Fruit fly (Drosophila melanogaster) whole organism, embryonic: ENCODE results near the gene Jhbp3.

ENCODE experiments used
- Ada2b ChIP-seq: fragments of 200-800 bp; sonication (Bioruptor generic); IDR thresholded peaks from 2 replicates; pipeline ENCODE4 v1.3.6; 2022; ENCODE audit warnings: missing biosample characterization, missing genetic modification characterization
- B-H1 ChIP-seq: fragments of 200-800 bp; sonication (Bioruptor generic); IDR thresholded peaks from 3 replicates; pipeline ENCODE4 v1.3.6; 2022; ENCODE audit warnings: missing biosample characterization, missing genetic modification characterization
- CG10274 ChIP-seq: fragments of 200-800 bp; sonication (Bioruptor generic); optimal IDR thresholded peaks from 3 replicates; lab custom pipeline; 2017; ENCODE audit warnings: missing biosample characterization, mild to moderate bottlenecking, missing genetic modification characterization
- CG10431 ChIP-seq: fragments of 200-800 bp; sonication (Bioruptor generic); optimal IDR thresholded peaks from 3 replicates; lab custom pipeline; 2018; ENCODE audit warnings: missing biosample characterization, mild to moderate bottlenecking, missing genetic modification characterization
- CG12155 ChIP-seq: fragments of 200-800 bp; sonication (Bioruptor generic); optimal IDR thresholded peaks from 3 replicates; lab custom pipeline; 2016; ENCODE audit warnings: missing biosample characterization, missing genetic modification characterization
- CG12769 ChIP-seq: fragments of 200-800 bp; sonication (Bioruptor generic); optimal IDR thresholded peaks from 2 replicates; lab custom pipeline; 2019; ENCODE audit warnings: missing biosample characterization, mild to moderate bottlenecking, missing genetic modification characterization, moderate library complexity
- CG14667 ChIP-seq: fragments of 200-800 bp; sonication (Bioruptor generic); IDR thresholded peaks from 2 replicates; pipeline ENCODE4 v1.3.6; 2022; ENCODE audit warnings: missing biosample characterization, missing genetic modification characterization
- CG1602 ChIP-seq: fragments of 200-800 bp; sonication (Bioruptor generic); optimal IDR thresholded peaks from 3 replicates; lab custom pipeline; 2016; ENCODE audit warnings: missing biosample characterization, missing genetic modification characterization
- CG2199 ChIP-seq: fragments of 200-800 bp; sonication (Bioruptor generic); IDR thresholded peaks from 3 replicates; pipeline ENCODE4 v1.3.6; 2022; ENCODE audit warnings: missing biosample characterization, missing genetic modification characterization
- CG30431 ChIP-seq: fragments of 200-800 bp; sonication (Bioruptor generic); optimal IDR thresholded peaks from 2 replicates; lab custom pipeline; 2017; ENCODE audit warnings: missing biosample characterization, missing genetic modification characterization
- CG31441 ChIP-seq: fragments of 200-800 bp; sonication (Bioruptor generic); IDR thresholded peaks from 2 replicates; pipeline ENCODE4 v1.3.6; 2022; ENCODE audit warnings: missing biosample characterization, missing genetic modification characterization
- CG32532 ChIP-seq: fragments of 200-800 bp; sonication (Bioruptor generic); IDR thresholded peaks from 2 replicates; pipeline ENCODE4 v1.3.6; 2022; ENCODE audit warnings: missing biosample characterization, missing genetic modification characterization
- CG32767 ChIP-seq: fragments of 200-800 bp; sonication (Bioruptor generic); IDR thresholded peaks from 2 replicates; pipeline ENCODE4 v1.3.6; 2022; ENCODE audit warnings: missing biosample characterization, missing genetic modification characterization
- CG34224 ChIP-seq: fragments of 200-800 bp; sonication (Bioruptor generic); IDR thresholded peaks from 3 replicates; pipeline ENCODE4 v1.3.6; 2022; ENCODE audit warnings: missing biosample characterization, missing genetic modification characterization; ENCODE audit not compliant: partially characterized antibody
- CG6254 ChIP-seq: fragments of 200-800 bp; sonication (Bioruptor generic); optimal IDR thresholded peaks from 3 replicates; lab custom pipeline; 2017; ENCODE audit warnings: mild to moderate bottlenecking, missing biosample characterization, missing genetic modification reagents, missing genetic modification characterization
- CG6272 ChIP-seq: fragments of 200-800 bp; sonication (Bioruptor generic); IDR thresholded peaks from 2 replicates; pipeline ENCODE4 v1.3.6; 2022; ENCODE audit warnings: missing biosample characterization, missing genetic modification characterization
- CG6791 ChIP-seq: fragments of 200-800 bp; sonication (Bioruptor generic); IDR thresholded peaks from 3 replicates; pipeline ENCODE4 v1.3.6; 2022; ENCODE audit warnings: missing biosample characterization, missing genetic modification characterization; ENCODE audit not compliant: partially characterized antibody
- Dbx ChIP-seq: fragments of 200-800 bp; sonication (Bioruptor generic); IDR thresholded peaks from 3 replicates; pipeline ENCODE4 v1.3.6; 2022; ENCODE audit warnings: missing biosample characterization, missing genetic modification characterization
- Dek ChIP-seq: fragments of 200-800 bp; sonication (Bioruptor generic); optimal IDR thresholded peaks from 3 replicates; lab custom pipeline; 2019; ENCODE audit warnings: missing biosample characterization, mild to moderate bottlenecking, missing genetic modification characterization, moderate library complexity
- Doc3 ChIP-seq: fragments of 200-800 bp; sonication (Bioruptor generic); IDR thresholded peaks from 3 replicates; pipeline ENCODE4 v1.3.6; 2022; ENCODE audit warnings: missing biosample characterization, missing genetic modification characterization; ENCODE audit not compliant: partially characterized antibody
- Hr51 ChIP-seq, 2 experiments: fragments of 200-800 bp; sonication (Bioruptor generic); optimal IDR thresholded peaks; 2 replicates in 1 of 2; 3 replicates in 1 of 2; lab custom pipeline; 2016 to 2018; ENCODE audit warnings: missing biosample characterization in 2 of 2, missing genetic modification characterization in 2 of 2, mild to moderate bottlenecking in 1 of 2, moderate library complexity in 1 of 2
- Hr78 ChIP-seq, 2 experiments: fragments of 200-800 bp in 1 of 2; fragments of >200 bp in 1 of 2; sonication (Bioruptor generic) in 1 of 2; optimal IDR thresholded peaks; 2 replicates each; lab custom pipeline; 2017 to 2019; ENCODE audit warnings: missing biosample characterization in 2 of 2, missing genetic modification characterization in 2 of 2, mild to moderate bottlenecking in 1 of 2, moderate library complexity in 1 of 2
- Lhr ChIP-seq: fragments of 200-800 bp; sonication (Bioruptor generic); optimal IDR thresholded peaks from 3 replicates; lab custom pipeline; 2017; ENCODE audit warnings: mild to moderate bottlenecking, missing biosample characterization, missing genetic modification reagents, missing genetic modification characterization
- Mad ChIP-seq: fragments of 200-800 bp; sonication (Bioruptor generic); optimal IDR thresholded peaks from 2 replicates; lab custom pipeline; 2016; ENCODE audit warnings: missing biosample characterization, missing genetic modification characterization
- Sox100B ChIP-seq: fragments of 200-800 bp; sonication (Bioruptor generic); optimal IDR thresholded peaks from 3 replicates; lab custom pipeline; 2018; ENCODE audit warnings: missing biosample characterization, mild to moderate bottlenecking, missing genetic modification characterization
- Sry-β ChIP-seq: fragments of 200-800 bp; sonication (Bioruptor generic); optimal IDR thresholded peaks from 2 replicates; lab custom pipeline; 2018; ENCODE audit warnings: missing biosample characterization, mild to moderate bottlenecking, missing genetic modification characterization, moderate library complexity
- Tbp ChIP-seq: fragments of >200 bp; optimal IDR thresholded peaks from 2 replicates; lab custom pipeline; 2018; ENCODE audit warnings: missing biosample characterization, missing genetic modification characterization
- ab ChIP-seq: fragments of 200-800 bp; sonication (Bioruptor generic); optimal IDR thresholded peaks from 2 replicates; lab custom pipeline; 2016; ENCODE audit warnings: missing biosample characterization, missing genetic modification characterization
- dan ChIP-seq: fragments of 200-800 bp; sonication (Bioruptor generic); IDR thresholded peaks from 2 replicates; pipeline ENCODE4 v1.3.6; 2022; ENCODE audit warnings: missing biosample characterization, missing genetic modification characterization
- en ChIP-seq: fragments of 200-800 bp; sonication (Bioruptor generic); optimal IDR thresholded peaks from 2 replicates; lab custom pipeline; 2016; ENCODE audit warnings: missing biosample characterization, missing genetic modification characterization
- fd102C ChIP-seq: fragments of 200-800 bp; sonication (Bioruptor generic); optimal IDR thresholded peaks from 2 replicates; lab custom pipeline; 2018; ENCODE audit warnings: missing biosample characterization, mild to moderate bottlenecking, missing genetic modification characterization, moderate library complexity
- gcm2 ChIP-seq: fragments of 200-800 bp; sonication (Bioruptor generic); optimal IDR thresholded peaks from 2 replicates; lab custom pipeline; 2016; ENCODE audit warnings: missing biosample characterization, missing genetic modification characterization
- gro ChIP-seq: fragments of 200-800 bp; sonication (Bioruptor generic); optimal IDR thresholded peaks from 2 replicates; lab custom pipeline; 2016; ENCODE audit warnings: missing biosample characterization, missing genetic modification characterization
- gsb-n ChIP-seq: fragments of 200-800 bp; sonication (Bioruptor generic); optimal IDR thresholded peaks from 3 replicates; lab custom pipeline; 2018; ENCODE audit warnings: missing biosample characterization, mild to moderate bottlenecking, missing genetic modification characterization
- hb ChIP-seq: fragments of 200-800 bp; sonication (Bioruptor generic); IDR thresholded peaks from 3 replicates; pipeline ENCODE4 v1.3.6; 2022; ENCODE audit warnings: missing biosample characterization, missing genetic modification characterization; ENCODE audit not compliant: partially characterized antibody
- hkb ChIP-seq, 2 experiments: fragments of 200-800 bp in 1 of 2; fragments of >200 bp in 1 of 2; sonication (Bioruptor generic) in 1 of 2; IDR thresholded peaks in 1 of 2; optimal IDR thresholded peaks in 1 of 2; 2 replicates each; pipeline versions ENCODE4 v1.3.6 to Lab custom; 2017 to 2022; ENCODE audit warnings: missing biosample characterization in 1 of 2, missing genetic modification characterization in 1 of 2
- kah ChIP-seq: fragments of 200-800 bp; sonication (Bioruptor generic); optimal IDR thresholded peaks from 2 replicates; lab custom pipeline; 2018; ENCODE audit warnings: missing biosample characterization, mild to moderate bottlenecking, missing genetic modification characterization
- otp ChIP-seq: fragments of 200-800 bp; sonication (Bioruptor generic); IDR thresholded peaks from 3 replicates; pipeline ENCODE4, ENCODE4 v1.3.6; 2022; ENCODE audit warnings: missing biosample characterization, missing genetic modification characterization
- pan ChIP-seq, 4 experiments: fragments of >200 bp in 3 of 4; fragments of 200-800 bp in 1 of 4; sonication (Bioruptor generic) in 1 of 4; optimal IDR thresholded peaks in 3 of 4; IDR thresholded peaks in 1 of 4; 2 replicates each; pipeline versions ENCODE4 v1.3.6 to Lab custom; 2017 to 2022; ENCODE audit warnings: missing biosample characterization in 2 of 4, missing genetic modification characterization in 2 of 4, mixed read lengths in 1 of 4
- prd ChIP-seq, 3 experiments: fragments of >200 bp in 2 of 3; fragments of 200-800 bp in 1 of 3; sonication (Bioruptor generic) in 1 of 3; optimal IDR thresholded peaks in 2 of 3; IDR thresholded peaks in 1 of 3; 2 replicates in 2 of 3; 3 replicates in 1 of 3; pipeline versions ENCODE4 v1.3.6 to Lab custom; 2017 to 2022; ENCODE audit warnings: missing biosample characterization in 1 of 3, missing genetic modification characterization in 1 of 3
- ranshi ChIP-seq: fragments of 200-800 bp; sonication (Bioruptor generic); IDR thresholded peaks from 2 replicates; pipeline ENCODE4 v1.3.6; 2022; ENCODE audit warnings: missing biosample characterization, missing genetic modification characterization
- sim ChIP-seq: fragments of 200-800 bp; sonication (Bioruptor generic); IDR thresholded peaks from 2 replicates; pipeline ENCODE4 v1.3.6; 2022; ENCODE audit warnings: missing biosample characterization, missing genetic modification characterization
- slbo ChIP-seq: fragments of 200-800 bp; sonication (Bioruptor generic); IDR thresholded peaks from 2 replicates; pipeline ENCODE4 v1.3.6; 2022; ENCODE audit warnings: missing biosample characterization, missing genetic modification characterization
- tgo ChIP-seq: fragments of 200-800 bp; sonication (Bioruptor generic); IDR thresholded peaks from 3 replicates; pipeline ENCODE4 v1.3.6; 2022; ENCODE audit warnings: missing biosample characterization, missing genetic modification characterization
- tna ChIP-seq: fragments of 200-800 bp; sonication (Bioruptor generic); IDR thresholded peaks from 2 replicates; pipeline ENCODE4 v1.3.6; 2022; ENCODE audit warnings: missing biosample characterization, missing genetic modification characterization; ENCODE audit not compliant: partially characterized antibody
- tup ChIP-seq: fragments of 200-800 bp; sonication (Bioruptor generic); optimal IDR thresholded peaks from 2 replicates; lab custom pipeline; 2016; ENCODE audit warnings: missing biosample characterization, mild to moderate bottlenecking, missing genetic modification characterization, moderate library complexity
- tx ChIP-seq: fragments of 200-800 bp; sonication (Bioruptor generic); optimal IDR thresholded peaks from 2 replicates; lab custom pipeline; 2016; ENCODE audit warnings: missing biosample characterization, missing genetic modification characterization
- vnd ChIP-seq: fragments of 200-800 bp; sonication (Bioruptor generic); IDR thresholded peaks from 3 replicates; pipeline ENCODE4 v1.3.6; 2022; ENCODE audit warnings: missing biosample characterization, missing genetic modification characterization; ENCODE audit not compliant: partially characterized antibody

Jhbp3 gene

dm6 chr3R:4910365-4910810 is 44.7 kb downstream of the Jhbp3 start, which contains the start of gene Cdep (continued):
- TF ChIP-seq gcm2 (GFP tag; lab: Kevin White, UChicago) = no peak
- no peak for TF ChIP-seq pan (optimal IDR thresholded peaks at IDR 0.05; lab: Kevin White, UChicago)
- peak in 1 of 2 experiments; percentile 61 for TF ChIP-seq pan (GFP tag; optimal IDR thresholded peaks at IDR 0.05 in 1 of 2, IDR thresholded peaks at IDR 0.05 in 1 of 2)
- no peak; the same call in 2 of the 3 replicates for TF ChIP-seq B-H1 (GFP tag; lab: Robert Waterston, UW)
- no peak for TF ChIP-seq prd (optimal IDR thresholded peaks at IDR 0.05; lab: Kevin White, UChicago)
- peak; percentile 55; the same call in 2 of the 3 replicates for TF ChIP-seq prd (GFP tag; IDR thresholded peaks at IDR 0.05; lab: Robert Waterston, UW)
- no peak for TF ChIP-seq dan (GFP tag; lab: Robert Waterston, UW)
- TF ChIP-seq Hr78 (GFP tag; optimal IDR thresholded peaks at IDR 0.05; lab: Kevin White, UChicago) = no peak
- TF ChIP-seq CG10274 (GFP tag; lab: Kevin White, UChicago) = no peak
- TF ChIP-seq Ada2b = 0 out of 2 replicates have a peak, but pooled peaks have one; percentile 28
- TF ChIP-seq CG6254 = peak; percentile 65
- TF ChIP-seq Sox100B (GFP tag; lab: Kevin White, UChicago) = no peak
- peak; percentile 94 for TF ChIP-seq Doc3 (GFP tag; lab: Robert Waterston, UW)
- TF ChIP-seq vnd (GFP tag; lab: Robert Waterston, UW) = peak; percentile 91
- peak; percentile 30 for TF ChIP-seq gsb-n (tag; lab: Kevin White, UChicago)
- TF ChIP-seq CG32532 (GFP tag; lab: Robert Waterston, UW) = 0 out of 2 replicates have a peak, but pooled peaks have one; percentile 36
- peak; percentile 67; the same call in 2 of the 3 replicates for TF ChIP-seq Dbx (GFP tag; lab: Robert Waterston, UW)
- TF ChIP-seq CG12769 (tag; lab: Kevin White, UChicago) = peak; percentile 40
- peak; percentile 49 for TF ChIP-seq CG31441 (GFP tag; lab: Robert Waterston, UW)
- TF ChIP-seq CG6791 (GFP tag; lab: Robert Waterston, UW) = peak; percentile 95
- TF ChIP-seq otp (GFP tag; lab: Robert Waterston, UW) = 0 out of 3 replicates have a peak, but pooled peaks have one; percentile 31
- peak; percentile 58 for TF ChIP-seq Sry-β (GFP tag; lab: Kevin White, UChicago)
- peak; percentile 7 for TF ChIP-seq CG12155
- peak; percentile 5 for TF ChIP-seq kah
- no peak for TF ChIP-seq gro (GFP tag; lab: Kevin White, UChicago)
- TF ChIP-seq CG30431 = no peak
- TF ChIP-seq CG34224 (GFP tag; lab: Robert Waterston, UW) = peak; percentile 90
- no peak for TF ChIP-seq CG1602 (GFP tag; lab: Kevin White, UChicago)
- no peak for TF ChIP-seq tgo (GFP tag; lab: Robert Waterston, UW)
- peak; percentile 42; the same call in 1 of the 2 replicates for TF ChIP-seq CG32767
- TF ChIP-seq Dek (tag; lab: Kevin White, UChicago) = peak; percentile 40
- TF ChIP-seq hkb (optimal IDR thresholded peaks at IDR 0.05; lab: Kevin White, UChicago) = no peak
- TF ChIP-seq hkb (GFP tag; IDR thresholded peaks at IDR 0.05; lab: Robert Waterston, UW) = no peak
- TF ChIP-seq hb (GFP tag; lab: Robert Waterston, UW) = peak; percentile 95
- no peak for TF ChIP-seq Mad (GFP tag; lab: Kevin White, UChicago)
- no peak for TF ChIP-seq tx (GFP tag; lab: Kevin White, UChicago)
- peak in 1 of 2 experiments; percentile 45 for TF ChIP-seq Hr51 (GFP tag; optimal IDR thresholded peaks at IDR 0.05; lab: Kevin White, UChicago)
- peak; percentile 1 for TF ChIP-seq tup (GFP tag; lab: Kevin White, UChicago)
- TF ChIP-seq fd102C (GFP tag; lab: Kevin White, UChicago) = peak; percentile 22
- TF ChIP-seq ranshi (GFP tag; lab: Robert Waterston, UW) = no peak
- TF ChIP-seq slbo = peak; percentile 36; the same call in 1 of the 2 replicates
- TF ChIP-seq sim = no peak
- TF ChIP-seq CG14667 = no peak
- TF ChIP-seq tna (GFP tag; lab: Robert Waterston, UW) = peak; percentile 93
- peak; percentile 29 for TF ChIP-seq CG10431 (GFP tag; lab: Kevin White, UChicago)
- TF ChIP-seq CG6272 (GFP tag; lab: Robert Waterston, UW) = peak; percentile 63; the same call in 1 of the 2 replicates
- TF ChIP-seq ab (GFP tag; lab: Kevin White, UChicago) = no peak
- peak; percentile 90; the same call in 2 of the 3 replicates for TF ChIP-seq CG2199
- no peak for TF ChIP-seq en
- TF ChIP-seq Tbp (GFP tag; lab: Kevin White, UChicago) = no peak
- TF ChIP-seq Lhr (GFP tag; lab: Kevin White, UChicago) = peak; percentile 14
